Worm (Caenorhabditis elegans) whole organism, L1 larva: ENCODE measurements around the gene idpp-13.
"Not testable (repeated sequence)": the region's sequence is repeated elsewhere in the genome, so short reads cannot be mapped to it uniquely, and the experiment has no call there.

Experiments used
- nhr-12 ChIP-seq: sonication (generic microtip); optimal IDR thresholded peaks from 2 replicates; lab custom pipeline; 2017; ENCODE audit warnings: missing biosample characterization, missing genetic modification characterization
- nhr-77 ChIP-seq: fragments of 150-350 bp; optimal IDR thresholded peaks from 2 replicates; lab custom pipeline; 2014; ENCODE audit warnings: missing biosample characterization, missing genetic modification characterization
- snpc-4 ChIP-seq: fragments of 150-350 bp; optimal IDR thresholded peaks from 2 replicates; lab custom pipeline; 2014; ENCODE audit warnings: missing biosample characterization, missing genetic modification characterization

DNA sequence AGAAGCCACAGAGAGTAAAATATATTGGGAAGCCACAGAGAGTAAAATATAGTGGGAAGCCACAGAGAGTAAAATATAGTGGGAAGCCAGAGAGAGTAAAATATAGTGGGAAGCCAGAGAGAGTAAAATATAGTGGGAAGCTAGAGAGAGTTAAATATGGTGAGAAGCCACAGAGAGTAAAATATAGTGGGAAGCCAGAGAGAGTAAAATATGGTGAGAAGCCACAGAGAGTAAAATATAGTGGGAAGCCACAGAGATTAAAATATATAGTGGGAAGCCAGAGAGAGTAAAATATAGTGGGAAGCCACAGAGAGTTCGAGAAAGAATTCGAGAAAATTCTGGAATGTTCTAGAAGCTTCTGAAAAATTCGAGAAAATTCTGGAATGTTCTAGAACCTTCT lies 14.6 kb upstream of the idpp-13 start:
- not testable (repeated sequence) for TF ChIP-seq snpc-4, nhr-12, nhr-77 (tag; lab: Kevin White, UChicago)
